Fruit fly (Drosophila melanogaster): ENCODE results near the gene inaE.

DNA sequence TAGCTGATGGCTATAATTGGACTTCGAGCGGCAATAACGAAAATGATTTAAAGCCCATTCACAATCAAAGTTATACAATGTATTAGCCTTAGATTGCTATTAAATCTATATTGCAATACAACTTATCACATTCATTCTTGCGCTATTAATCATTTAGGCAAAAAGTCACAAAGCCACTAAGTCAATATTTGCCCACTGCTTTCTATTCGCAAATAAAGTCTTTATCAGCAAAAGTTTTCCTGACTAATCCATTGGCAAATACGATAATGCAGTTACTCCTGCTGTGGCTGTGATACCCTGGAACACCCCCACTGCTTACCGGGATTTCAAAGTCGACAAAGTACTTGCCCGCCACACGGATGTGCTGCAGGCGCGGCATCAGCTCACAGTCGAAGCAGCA is 30.5 kb downstream of the inaE start:
- peak; percentile 25 for TF ChIP-seq CG14711 (tag; optimal IDR thresholded peaks at IDR 0.05)
- no peak for TF ChIP-seq bab1 (GFP tag; optimal IDR thresholded peaks at IDR 0.05)
- TF ChIP-seq tj (GFP tag; optimal IDR thresholded peaks at IDR 0.05), result no peak
- peak; percentile 5 for TF ChIP-seq CG33017 (tag; optimal IDR thresholded peaks at IDR 0.05)
- peak; percentile 86 for TF ChIP-seq cic (GFP tag; optimal IDR thresholded peaks at IDR 0.05)

Data from whole organism, adult.